Worm (Caenorhabditis elegans) whole organism, L4 larva: ENCODE data around the gene zipt-2.2.

Experiments
- fos-1 ChIP-seq: fragments of 150-350 bp; optimal IDR thresholded peaks from 2 replicates; lab custom pipeline; 2014; ENCODE audit warnings: missing biosample characterization, missing genetic modification characterization
- hlh-30 ChIP-seq: sonication (generic microtip); optimal IDR thresholded peaks from 2 replicates; lab custom pipeline; 2017; ENCODE audit warnings: antibody characterized with exemption, mild to moderate bottlenecking, missing genetic modification characterization, missing compliant biosample characterization; ENCODE audit not compliant: insufficient read depth

- TF ChIP-seq hlh-30 (no peak), fos-1 (tag; lab: Kevin White, UChicago) (no peak)
Observed at ce11 chrIV:4264649-4265048, 29.5 kb upstream of the zipt-2.2 start.
